Fruit fly (Drosophila melanogaster) whole organism: ENCODE data around the gene CG14042.
A peak's percentile ranks its signal among the peaks of the same experiment; 100 is the strongest.

Experiments used
- CG8478 ChIP-seq: fragments of >200 bp; optimal IDR thresholded peaks from 2 replicates; lab custom pipeline; 2018; ENCODE audit warnings: inconsistent platforms
- Dll ChIP-seq: fragments of >200 bp; optimal IDR thresholded peaks from 2 replicates; lab custom pipeline; 2017
- EcR ChIP-seq, 2 experiments: fragments of >200 bp; optimal IDR thresholded peaks; 2 replicates each; lab custom pipeline; 2017; ENCODE audit warnings: missing biosample characterization in 2 of 2, missing genetic modification characterization in 2 of 2, missing genetic modification reagents in 2 of 2
- pan ChIP-seq: fragments of >200 bp; optimal IDR thresholded peaks from 2 replicates; lab custom pipeline; 2017
- psq ChIP-seq: fragments of >200 bp; optimal IDR thresholded peaks from 2 replicates; lab custom pipeline; 2017
- usp ChIP-seq: fragments of >200 bp; optimal IDR thresholded peaks from 2 replicates; lab custom pipeline; 2017; ENCODE audit warnings: missing biosample characterization, missing genetic modification characterization, mixed read lengths

Gene CG14042

dm6 chr2L:5060515-5060914 is 23.0 kb downstream of the CG14042 start, which contains the start of gene qtc:
qtc (plus strand) TSS chr2L:5060815.
- no peak for TF ChIP-seq CG8478
- TF ChIP-seq EcR (GFP tag; optimal IDR thresholded peaks at IDR 0.05; lab: Kevin White, UChicago), result no peak
- TF ChIP-seq psq (lab: Kevin White, UChicago), result no peak
- TF ChIP-seq pan (lab: Kevin White, UChicago), result no peak
- no peak for TF ChIP-seq Dll (lab: Kevin White, UChicago)
- TF ChIP-seq usp, result no peak

- TF ChIP-seq EcR (GFP tag; optimal IDR thresholded peaks at IDR 0.05; lab: Kevin White, UChicago) (no peak), CG8478 (no peak), pan (lab: Kevin White, UChicago) (no peak), Dll (lab: Kevin White, UChicago) (no peak), usp (no peak), psq (lab: Kevin White, UChicago) (no peak)
Observed at dm6 chr2L:5060952-5061478, 23.5 kb downstream of the CG14042 start.

- TF ChIP-seq Dll (lab: Kevin White, UChicago) (no peak), CG8478 (no peak), psq (lab: Kevin White, UChicago) (no peak), usp (no peak), EcR (GFP tag; optimal IDR thresholded peaks at IDR 0.05; lab: Kevin White, UChicago) (no peak), pan (lab: Kevin White, UChicago) (no peak)
Observed at dm6 chr2L:5062799-5063404, 25.4 kb downstream of the CG14042 start.

dm6 chr2L:5063936-5064335 is 26.4 kb downstream of the CG14042 start:
- TF ChIP-seq EcR (GFP tag; optimal IDR thresholded peaks at IDR 0.05; lab: Kevin White, UChicago) (no peak), usp (no peak), psq (lab: Kevin White, UChicago) (no peak), Dll (lab: Kevin White, UChicago) (no peak), CG8478 (no peak)

- TF ChIP-seq Dll (lab: Kevin White, UChicago), result no peak
- no peak for TF ChIP-seq CG8478
- TF ChIP-seq usp, result no peak
- TF ChIP-seq pan (lab: Kevin White, UChicago), result no peak
- no peak for TF ChIP-seq EcR (GFP tag; optimal IDR thresholded peaks at IDR 0.05; lab: Kevin White, UChicago)
- TF ChIP-seq psq (lab: Kevin White, UChicago), result no peak
Observed at dm6 chr2L:5070797-5071579, 33.5 kb downstream of the CG14042 start, which contains the start of gene RpL37A. RpL37A (plus strand) TSS chr2L:5070957.

dm6 chr2L:5072357-5072756 is 34.8 kb downstream of the CG14042 start:
- TF ChIP-seq usp, result no peak
- TF ChIP-seq CG8478, result no peak
- TF ChIP-seq EcR (GFP tag; optimal IDR thresholded peaks at IDR 0.05; lab: Kevin White, UChicago), result no peak
- TF ChIP-seq psq (lab: Kevin White, UChicago), result no peak
- no peak for TF ChIP-seq pan (lab: Kevin White, UChicago)
- TF ChIP-seq Dll (lab: Kevin White, UChicago), result no peak

- TF ChIP-seq CG8478 (no peak), pan (lab: Kevin White, UChicago) (no peak), Dll (lab: Kevin White, UChicago) (no peak), EcR (GFP tag; optimal IDR thresholded peaks at IDR 0.05; lab: Kevin White, UChicago) (no peak), psq (lab: Kevin White, UChicago) (no peak), usp (no peak)
Observed at dm6 chr2L:5079200-5079599, 41.7 kb downstream of the CG14042 start.

dm6 chr2L:5080225-5080867 is 42.8 kb downstream of the CG14042 start:
- TF ChIP-seq Dll (lab: Kevin White, UChicago) (no peak), CG8478 (no peak), EcR (GFP tag; optimal IDR thresholded peaks at IDR 0.05; lab: Kevin White, UChicago) (no peak), usp (no peak), psq (lab: Kevin White, UChicago) (no peak), pan (lab: Kevin White, UChicago) (no peak)

- TF ChIP-seq EcR (GFP tag; optimal IDR thresholded peaks at IDR 0.05; lab: Kevin White, UChicago) (peak in 1 of 2 experiments; percentile 18), usp (no peak)
Observed at dm6 chr2L:5084586-5085257, 47.2 kb downstream of the CG14042 start.

dm6 chr2L:5085561-5085960 is 48.1 kb downstream of the CG14042 start:
- TF ChIP-seq usp (no peak), pan (lab: Kevin White, UChicago) (no peak), EcR (GFP tag; optimal IDR thresholded peaks at IDR 0.05; lab: Kevin White, UChicago) (no peak), CG8478 (no peak), Dll (lab: Kevin White, UChicago) (no peak), psq (lab: Kevin White, UChicago) (no peak)

- TF ChIP-seq Dll (lab: Kevin White, UChicago) (no peak), usp (no peak), psq (lab: Kevin White, UChicago) (no peak), EcR (GFP tag; optimal IDR thresholded peaks at IDR 0.05; lab: Kevin White, UChicago) (no peak), pan (lab: Kevin White, UChicago) (no peak), CG8478 (no peak)
Observed at dm6 chr2L:5086905-5087522, 49.5 kb downstream of the CG14042 start.
